Worm (Caenorhabditis elegans) whole organism, L2 larva: ENCODE results near the gene hum-10.

Experiments
- ama-1 ChIP-seq: fragments of 150-350 bp; optimal IDR thresholded peaks from 2 replicates; lab custom pipeline; 2018; ENCODE audit warnings: inconsistent platforms
- unc-39 ChIP-seq: fragments of 150-350 bp; optimal IDR thresholded peaks from 2 replicates; lab custom pipeline; 2014; ENCODE audit warnings: missing biosample characterization, missing genetic modification characterization
- ztf-4 ChIP-seq: fragments of 150-350 bp; optimal IDR thresholded peaks from 2 replicates; lab custom pipeline; 2014; ENCODE audit warnings: missing biosample characterization, missing genetic modification characterization

DNA sequence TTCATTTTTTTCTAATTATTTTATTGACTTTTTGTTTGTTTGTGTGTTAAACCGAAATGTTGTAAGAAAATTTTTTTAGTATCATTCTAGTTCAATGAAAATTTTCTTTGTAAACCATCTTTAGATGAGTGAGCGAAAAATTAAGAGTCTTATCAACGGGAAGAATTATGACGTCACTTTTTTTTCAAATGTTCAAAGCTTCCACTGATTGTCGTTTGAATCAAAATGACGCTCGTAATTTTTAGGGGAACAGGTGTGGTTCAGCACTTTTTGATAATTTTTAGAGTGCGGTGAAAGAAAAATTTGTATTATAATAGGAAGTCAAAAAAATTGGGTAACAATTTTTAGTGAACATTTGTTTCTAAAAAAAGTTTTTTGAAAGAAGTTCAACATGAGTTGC lies 39.5 kb upstream of the hum-10 start:
- TF ChIP-seq ztf-4 (tag; lab: Kevin White, UChicago) (no peak), ama-1 (lab: Kevin White, UChicago) (no peak), unc-39 (tag; lab: Kevin White, UChicago) (no peak)
